Worm (Caenorhabditis elegans) whole organism, L4 larva: ENCODE measurements around the gene ugt-4.

Source experiments
- F26F4.8 ChIP-seq: fragments of 200-800 bp; sonication (Bioruptor generic); conservative IDR thresholded peaks from 2 replicates; pipeline ENCODE4 v1.3.6; 2022; ENCODE audit warnings: missing genetic modification characterization, missing compliant biosample characterization
- ceh-44 ChIP-seq: fragments of 200-800 bp; sonication (Bioruptor generic); IDR thresholded peaks from 2 replicates; pipeline ENCODE4 v1.3.6; 2022; ENCODE audit warnings: missing genetic modification reagents, missing genetic modification characterization, missing compliant biosample characterization
- lin-15B ChIP-seq: fragments of 150-350 bp; sonication (generic microtip); optimal IDR thresholded peaks from 3 replicates; lab custom pipeline; 2014; ENCODE audit warnings: missing biosample characterization, missing genetic modification characterization
- lin-39 ChIP-seq: fragments of 150-350 bp; optimal IDR thresholded peaks from 2 replicates; lab custom pipeline; 2014; ENCODE audit warnings: missing biosample characterization, missing genetic modification reagents, missing genetic modification characterization
- lsy-2 ChIP-seq, 2 experiments: fragments of 150-350 bp in 1 of 2; sonication (generic microtip) in 1 of 2; optimal IDR thresholded peaks; 2 replicates each; lab custom pipeline; 2014 to 2017; ENCODE audit warnings: missing biosample characterization in 2 of 2, missing genetic modification characterization in 2 of 2
- nhr-11 ChIP-seq: fragments of 150-350 bp; optimal IDR thresholded peaks from 2 replicates; lab custom pipeline; 2014; ENCODE audit warnings: missing biosample characterization, missing genetic modification characterization
- nhr-42 ChIP-seq: fragments of 200-800 bp; sonication (Bioruptor generic); IDR thresholded peaks from 2 replicates; pipeline ENCODE4 v1.3.6; 2022; ENCODE audit warnings: missing genetic modification characterization, missing compliant biosample characterization
- set-16 ChIP-seq: fragments of 200-800 bp; sonication (Bioruptor generic); IDR thresholded peaks from 2 replicates; pipeline ENCODE4 v1.3.6; 2022; ENCODE audit warnings: missing genetic modification reagents, missing genetic modification characterization, missing compliant biosample characterization
- snpc-4 ChIP-seq: fragments of 150-350 bp; optimal IDR thresholded peaks from 2 replicates; lab custom pipeline; 2014; ENCODE audit warnings: missing biosample characterization, missing genetic modification characterization
- unc-62 ChIP-seq, 3 experiments: fragments of 150-350 bp in 1 of 3; sonication (generic microtip); optimal IDR thresholded peaks in 2 of 3; peaks in 1 of 3; 1 replicate in 1 of 3; 2 replicates in 2 of 3; lab custom pipeline; 2014 to 2017; ENCODE audit warnings: missing biosample characterization in 3 of 3, missing genetic modification characterization in 3 of 3, missing genetic modification reagents in 3 of 3, missing genotype in 1 of 3

- TF ChIP-seq F26F4.8 (GFP tag; lab: Robert Waterston, UW) (no peak), nhr-42 (GFP tag; lab: Robert Waterston, UW) (no peak), snpc-4 (tag; lab: Kevin White, UChicago) (no peak), ceh-44 (GFP tag; lab: Robert Waterston, UW) (no peak), unc-62 (GFP tag; optimal IDR thresholded peaks at IDR 0.05 in 1 of 2; lab: Kevin White, UChicago) (no peak), unc-62 (tag; optimal IDR thresholded peaks at IDR 0.05; lab: Kevin White, UChicago) (no peak), lin-39 (tag; lab: Kevin White, UChicago) (no peak), set-16 (GFP tag; lab: Robert Waterston, UW) (no peak), lin-15B (tag; lab: Kevin White, UChicago) (no peak), lsy-2 (tag; optimal IDR thresholded peaks at IDR 0.05; lab: Kevin White, UChicago) (no peak), nhr-11 (no peak)
These were observed 8.1 kb downstream of the ugt-4 start, which contains the start of gene fkb-4 for ce11 chrV:12787026-12787425.
